Worm (Caenorhabditis elegans): ENCODE measurements around the gene srw-145.

Gene srw-145

ce11 chrV:13906166-13906565 lies 30.8 kb upstream of the srw-145 start, which contains the start of gene stdh-1:
stdh-1 (plus strand) TSS chrV:13906492.
- TF ChIP-seq pag-3 (tag; optimal IDR thresholded peaks at IDR 0.05; ENCODE audit: borderline replicate concordance, insufficient read depth) (no peak), fkh-10 (GFP tag; optimal IDR thresholded peaks at IDR 0.05) (no peak), blmp-1 (tag; optimal IDR thresholded peaks at IDR 0.05) (peak; percentile 15), sup-37 (GFP tag; optimal IDR thresholded peaks at IDR 0.05) (no peak), efl-1 (optimal IDR thresholded peaks at IDR 0.05) (peak in 1 of 2 experiments; percentile 0), efl-1 (GFP tag; optimal IDR thresholded peaks at IDR 0.05 in 1 of 2) (peak in 1 of 2 experiments; percentile 61), unc-86 (tag; optimal IDR thresholded peaks at IDR 0.05) (no peak), nhr-71 (tag; optimal IDR thresholded peaks at IDR 0.05) (peak; percentile 32), fos-1 (tag; optimal IDR thresholded peaks at IDR 0.05) (no peak), nhr-76 (tag; optimal IDR thresholded peaks at IDR 0.05) (no peak), alr-1 (tag; optimal IDR thresholded peaks at IDR 0.05; ENCODE audit: borderline replicate concordance) (no peak), unc-98 (GFP tag; IDR thresholded peaks at IDR 0.05) (no peak), unc-30 (tag; optimal IDR thresholded peaks at IDR 0.05) (no peak), snu-23 (GFP tag; optimal IDR thresholded peaks at IDR 0.05) (peak; percentile 25), mep-1 (tag; optimal IDR thresholded peaks at IDR 0.05) (peak; percentile 35), C16A3.4 (tag; optimal IDR thresholded peaks at IDR 0.05) (peak; percentile 5), lin-14 (GFP tag; optimal IDR thresholded peaks at IDR 0.05) (peak; percentile 69), ztf-11 (tag; optimal IDR thresholded peaks at IDR 0.05) (no peak), efl-3 (GFP tag; optimal IDR thresholded peaks at IDR 0.05) (no peak), unc-130 (tag; optimal IDR thresholded peaks at IDR 0.05) (no peak)

ce11 chrV:13907557-13908104 lies 29.3 kb upstream of the srw-145 start:
- TF ChIP-seq ceh-8 (GFP tag; optimal IDR thresholded peaks at IDR 0.05) = no peak
- peak; percentile 96 for TF ChIP-seq ama-1 (optimal IDR thresholded peaks at IDR 0.05)
- no peak for TF ChIP-seq nhr-77 (tag; optimal IDR thresholded peaks at IDR 0.05)
- TF ChIP-seq dsc-1 (tag; optimal IDR thresholded peaks at IDR 0.05) = peak; percentile 35
- TF ChIP-seq nhr-20 (tag; optimal IDR thresholded peaks at IDR 0.05) = peak; percentile 7
- TF ChIP-seq C16A3.4 (tag; optimal IDR thresholded peaks at IDR 0.05) = peak; percentile 41
- TF ChIP-seq nhr-47 (tag; optimal IDR thresholded peaks at IDR 0.05) = peak; percentile 52
- peak in 1 of 2 experiments; percentile 67 for TF ChIP-seq lin-35 (GFP tag; optimal IDR thresholded peaks at IDR 0.05)
- TF ChIP-seq hpl-2 (GFP tag; optimal IDR thresholded peaks at IDR 0.05) = peak; percentile 23
- no peak for TF ChIP-seq ztf-4 (tag; optimal IDR thresholded peaks at IDR 0.05)
- TF ChIP-seq lsy-2 (tag; optimal IDR thresholded peaks at IDR 0.05) = peak in 1 of 2 experiments; percentile 45
- TF ChIP-seq zag-1 (tag; optimal IDR thresholded peaks at IDR 0.05) = no peak
- TF ChIP-seq snu-23 (GFP tag; optimal IDR thresholded peaks at IDR 0.05) = peak; percentile 11
- TF ChIP-seq nhr-19 (GFP tag; conservative IDR thresholded peaks at IDR 0.05) = peak; percentile 54
- no peak for TF ChIP-seq elt-2 (tag; optimal IDR thresholded peaks at IDR 0.05)
- TF ChIP-seq aly-2 (tag; optimal IDR thresholded peaks at IDR 0.05) = no peak
- peak in 1 of 3 experiments; percentile 6 for TF ChIP-seq dpl-1 (GFP tag; optimal IDR thresholded peaks at IDR 0.05)
- TF ChIP-seq nhr-90 (tag; optimal IDR thresholded peaks at IDR 0.05; ENCODE audit: poor library complexity) = peak; percentile 64
- peak; percentile 38 for TF ChIP-seq nhr-71 (tag; optimal IDR thresholded peaks at IDR 0.05)
- peak; percentile 47 for TF ChIP-seq lir-3 (tag; optimal IDR thresholded peaks at IDR 0.05; ENCODE audit: poor library complexity)
- peak; percentile 8 for TF ChIP-seq rnt-1 (tag; optimal IDR thresholded peaks at IDR 0.05)
- peak; percentile 11 for TF ChIP-seq nhr-85 (tag)
- TF ChIP-seq swsn-7 (tag; optimal IDR thresholded peaks at IDR 0.05) = no peak
- TF ChIP-seq pax-3 (tag; optimal IDR thresholded peaks at IDR 0.05) = peak; percentile 82
- no peak for TF ChIP-seq nhr-76 (tag; optimal IDR thresholded peaks at IDR 0.05)
- TF ChIP-seq efl-1 (optimal IDR thresholded peaks at IDR 0.05) = no peak
- TF ChIP-seq efl-1 (GFP tag; optimal IDR thresholded peaks at IDR 0.05 in 1 of 2) = peak in 1 of 2 experiments; percentile 96

Measured in whole organism, L1 larva.